Worm (Caenorhabditis elegans) whole organism, young adult: ENCODE data around the gene sri-25.

ENCODE experiments used
- nhr-179 ChIP-seq: sonication (generic microtip); optimal IDR thresholded peaks from 2 replicates; lab custom pipeline; 2016; ENCODE audit warnings: mild to moderate bottlenecking, missing genetic modification characterization, missing compliant biosample characterization
- unc-62 ChIP-seq: fragments of 150-350 bp; optimal IDR thresholded peaks from 2 replicates; lab custom pipeline; 2014; ENCODE audit warnings: missing biosample characterization, missing genetic modification reagents, missing genetic modification characterization

DNA sequence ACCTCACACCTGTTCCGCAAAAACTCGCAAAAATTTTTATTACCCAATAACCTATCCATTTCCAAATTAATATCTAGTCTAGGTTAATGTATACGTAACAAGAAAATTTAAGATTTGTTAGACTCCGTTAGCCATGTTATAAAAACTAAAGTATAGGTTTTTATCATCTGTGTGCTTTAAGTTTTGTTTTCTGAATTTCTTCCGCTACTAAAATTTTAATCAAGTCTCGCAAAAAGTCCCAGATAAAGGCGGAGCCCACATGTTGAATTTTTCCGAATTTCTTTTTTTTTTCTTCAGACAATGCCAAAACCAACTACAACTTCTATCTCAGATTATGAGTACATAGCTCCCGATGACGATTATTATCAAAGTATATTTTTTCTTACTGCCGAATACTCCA, 15.4 kb downstream of the sri-25 start, which contains the start of gene srw-13:
- no peak for TF ChIP-seq nhr-179
- TF ChIP-seq unc-62 (GFP tag; lab: Kevin White, UChicago), result no peak
